Worm (Caenorhabditis elegans) whole organism, L2 larva: ENCODE measurements around the gene glct-6.

ENCODE experiments used
- ama-1 ChIP-seq: fragments of 150-350 bp; optimal IDR thresholded peaks from 2 replicates; lab custom pipeline; 2018; ENCODE audit warnings: inconsistent platforms
- ceh-82 ChIP-seq: fragments of 150-350 bp; optimal IDR thresholded peaks from 2 replicates; lab custom pipeline; 2014; ENCODE audit warnings: missing biosample characterization, missing genetic modification characterization
- dmd-4 ChIP-seq: sonication (generic microtip); optimal IDR thresholded peaks from 2 replicates; lab custom pipeline; 2017; ENCODE audit warnings: missing biosample characterization, missing genetic modification characterization
- fos-1 ChIP-seq: fragments of 150-350 bp; optimal IDR thresholded peaks from 2 replicates; lab custom pipeline; 2014; ENCODE audit warnings: missing biosample characterization, missing genetic modification characterization
- lin-11 ChIP-seq: fragments of 150-350 bp; sonication (generic microtip); optimal IDR thresholded peaks from 2 replicates; lab custom pipeline; 2014; ENCODE audit warnings: missing biosample characterization, missing genetic modification characterization, inconsistent platforms, mixed read lengths
- lin-13 ChIP-seq: fragments of 150-350 bp; optimal IDR thresholded peaks from 2 replicates; lab custom pipeline; 2014; ENCODE audit warnings: missing biosample characterization, missing genetic modification reagents, missing genetic modification characterization
- lin-39 ChIP-seq: fragments of 150-350 bp; optimal IDR thresholded peaks from 2 replicates; lab custom pipeline; 2014; ENCODE audit warnings: missing biosample characterization, missing genetic modification reagents, missing genetic modification characterization
- lsy-2 ChIP-seq, 2 experiments: fragments of 150-350 bp in 1 of 2; sonication (generic microtip) in 1 of 2; optimal IDR thresholded peaks; 2 replicates each; lab custom pipeline; 2014 to 2017; ENCODE audit warnings: missing biosample characterization in 2 of 2, missing genetic modification characterization in 2 of 2
- nhr-237 ChIP-seq: fragments of 150-350 bp; optimal IDR thresholded peaks from 2 replicates; lab custom pipeline; 2014; ENCODE audit warnings: missing biosample characterization, missing genetic modification characterization
- snpc-4 ChIP-seq: fragments of 150-350 bp; optimal IDR thresholded peaks from 2 replicates; lab custom pipeline; 2014; ENCODE audit warnings: missing biosample characterization, missing genetic modification characterization
- unc-39 ChIP-seq: fragments of 150-350 bp; optimal IDR thresholded peaks from 2 replicates; lab custom pipeline; 2014; ENCODE audit warnings: missing biosample characterization, missing genetic modification characterization
- unc-62 ChIP-seq: fragments of 150-350 bp; optimal IDR thresholded peaks from 2 replicates; lab custom pipeline; 2014; ENCODE audit warnings: missing biosample characterization, missing genetic modification reagents, missing genetic modification characterization
- zag-1 ChIP-seq: fragments of 150-350 bp; optimal IDR thresholded peaks from 2 replicates; lab custom pipeline; 2014; ENCODE audit warnings: missing biosample characterization, missing genetic modification characterization

DNA sequence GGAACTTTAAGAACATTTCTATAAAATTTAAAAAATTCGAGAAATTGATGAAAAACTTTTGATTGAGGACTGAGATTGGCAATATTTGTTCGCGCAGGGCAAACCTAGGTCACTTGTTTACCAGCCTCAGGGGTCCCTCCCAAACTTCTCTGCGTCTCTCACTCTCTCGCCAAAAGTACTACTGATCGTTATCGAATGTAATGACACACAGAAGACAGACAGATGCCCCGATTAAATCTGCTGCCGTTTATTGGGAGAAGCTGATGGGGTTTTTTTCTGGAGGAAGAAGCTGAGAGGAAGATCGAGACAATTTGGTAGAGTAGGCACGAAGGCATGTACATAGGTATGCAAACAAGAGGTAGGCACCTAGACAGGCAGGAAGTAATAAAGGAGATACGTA lies 41.4 kb downstream of the glct-6 start:
- TF ChIP-seq lin-11: no peak
- TF ChIP-seq unc-62: no peak
- TF ChIP-seq zag-1 (tag; lab: Kevin White, UChicago): no peak
- no peak for TF ChIP-seq ama-1 (lab: Kevin White, UChicago)
- no peak for TF ChIP-seq unc-39 (tag; lab: Kevin White, UChicago)
- no peak for TF ChIP-seq dmd-4
- TF ChIP-seq ceh-82: no peak
- no peak for TF ChIP-seq nhr-237 (tag; lab: Kevin White, UChicago)
- no peak for TF ChIP-seq snpc-4 (tag; lab: Kevin White, UChicago)
- TF ChIP-seq lin-39 (tag; lab: Kevin White, UChicago): no peak
- TF ChIP-seq fos-1: no peak
- TF ChIP-seq lin-13 (GFP tag; lab: Kevin White, UChicago): no peak
- TF ChIP-seq lsy-2 (tag; optimal IDR thresholded peaks at IDR 0.05; lab: Kevin White, UChicago): no peak
